Fruit fly (Drosophila melanogaster) whole organism: ENCODE results near the gene CG32037.

Source experiments
- CG8478 ChIP-seq: fragments of >200 bp; optimal IDR thresholded peaks from 2 replicates; lab custom pipeline; 2018; ENCODE audit warnings: inconsistent platforms
- EcR ChIP-seq, 2 experiments: fragments of >200 bp; optimal IDR thresholded peaks; 2 replicates each; lab custom pipeline; 2017; ENCODE audit warnings: missing biosample characterization in 2 of 2, missing genetic modification characterization in 2 of 2, missing genetic modification reagents in 2 of 2
- pan ChIP-seq: fragments of >200 bp; optimal IDR thresholded peaks from 2 replicates; lab custom pipeline; 2017
- psq ChIP-seq: fragments of >200 bp; optimal IDR thresholded peaks from 2 replicates; lab custom pipeline; 2017
- usp ChIP-seq: fragments of >200 bp; optimal IDR thresholded peaks from 2 replicates; lab custom pipeline; 2017; ENCODE audit warnings: missing biosample characterization, missing genetic modification characterization, mixed read lengths

- TF ChIP-seq EcR (GFP tag; optimal IDR thresholded peaks at IDR 0.05; lab: Kevin White, UChicago) (no peak), psq (lab: Kevin White, UChicago) (no peak), usp (GFP tag; lab: Kevin White, UChicago) (no peak), pan (lab: Kevin White, UChicago) (no peak), CG8478 (lab: Kevin White, UChicago) (no peak)
These were observed 2.9 kb downstream of the CG32037 start, which contains the start of gene CG32036 for dm6 chr3L:9489133-9489532.
